Worm (Caenorhabditis elegans) whole organism, early embryonic: ENCODE results near the gene T10C6.10.
"Not testable (repeated sequence)": the region's sequence is repeated elsewhere in the genome, so short reads cannot be mapped to it uniquely, and the experiment has no call there.

Experiments
- B0310.2 ChIP-seq: sonication (generic microtip); optimal IDR thresholded peaks from 2 replicates; lab custom pipeline; 2016; ENCODE audit warnings: mild to moderate bottlenecking, missing genetic modification characterization, missing compliant biosample characterization
- F13C5.2 ChIP-seq: sonication (generic microtip); optimal IDR thresholded peaks from 2 replicates; lab custom pipeline; 2017; ENCODE audit warnings: mild to moderate bottlenecking, missing genetic modification characterization, inconsistent platforms, missing compliant biosample characterization
- aly-1 ChIP-seq: sonication (generic microtip); optimal IDR thresholded peaks from 2 replicates; lab custom pipeline; 2016; ENCODE audit warnings: missing genetic modification characterization, missing compliant biosample characterization
- ama-1 ChIP-seq: fragments of 150-350 bp; optimal IDR thresholded peaks from 2 replicates; lab custom pipeline; 2014
- ceh-13 ChIP-seq: fragments of 200-800 bp; sonication (Bioruptor generic); optimal IDR thresholded peaks from 2 replicates; lab custom pipeline; 2018; ENCODE audit warnings: mild to moderate bottlenecking, missing genetic modification characterization, missing compliant biosample characterization
- ceh-36 ChIP-seq: sonication (generic microtip); optimal IDR thresholded peaks from 2 replicates; lab custom pipeline; 2016; ENCODE audit warnings: missing genetic modification characterization, inconsistent platforms, missing compliant biosample characterization
- ets-7 ChIP-seq: sonication (generic microtip); optimal IDR thresholded peaks from 2 replicates; lab custom pipeline; 2016; ENCODE audit warnings: missing genotype, missing genetic modification characterization, missing compliant biosample characterization
- flt-1 ChIP-seq: fragments of 200-800 bp; sonication (Bioruptor generic); IDR thresholded peaks from 2 replicates; pipeline ENCODE4 v1.3.6; 2022; ENCODE audit warnings: missing genetic modification characterization, missing compliant biosample characterization
- hmbx-1 ChIP-seq: sonication (generic microtip); optimal IDR thresholded peaks from 2 replicates; lab custom pipeline; 2016; ENCODE audit warnings: mild to moderate bottlenecking, missing genetic modification characterization, missing compliant biosample characterization
- hmg-4 ChIP-seq: fragments of 200-800 bp; sonication (Bioruptor generic); optimal IDR thresholded peaks from 2 replicates; lab custom pipeline; 2018; ENCODE audit warnings: mild to moderate bottlenecking, missing genetic modification characterization, missing compliant biosample characterization
- hnd-1 ChIP-seq: sonication (generic microtip); optimal IDR thresholded peaks from 2 replicates; lab custom pipeline; 2016; ENCODE audit warnings: missing genetic modification characterization, missing compliant biosample characterization
- pes-1 ChIP-seq: fragments of 200-800 bp; sonication (Bioruptor generic); IDR thresholded peaks from 2 replicates; pipeline ENCODE4 v1.3.6; 2022; ENCODE audit warnings: missing genetic modification reagents, missing genetic modification characterization, missing compliant biosample characterization
- scrt-1 ChIP-seq: fragments of 200-800 bp; sonication (Bioruptor generic); IDR thresholded peaks from 2 replicates; pipeline ENCODE4 v1.3.6; 2022; ENCODE audit warnings: missing genetic modification characterization, missing compliant biosample characterization
- sea-1 ChIP-seq: fragments of 200-800 bp; sonication (Bioruptor generic); conservative IDR thresholded peaks from 2 replicates; pipeline ENCODE4 v1.3.6; 2022; ENCODE audit warnings: missing genetic modification characterization, missing compliant biosample characterization
- tbx-11 ChIP-seq: fragments of 200-800 bp; sonication (Bioruptor generic); IDR thresholded peaks from 2 replicates; pipeline ENCODE4 v1.3.6; 2022; ENCODE audit warnings: missing genetic modification characterization, missing compliant biosample characterization
- tbx-37 ChIP-seq: fragments of 200-800 bp; sonication (Bioruptor generic); conservative IDR thresholded peaks from 2 replicates; pipeline ENCODE4 v1.3.6; 2022; ENCODE audit warnings: missing genetic modification reagents, missing genetic modification characterization, missing compliant biosample characterization
- tra-4 ChIP-seq: sonication (generic microtip); optimal IDR thresholded peaks from 2 replicates; lab custom pipeline; 2017; ENCODE audit warnings: missing genetic modification characterization, missing compliant biosample characterization

The T10C6.10 gene

DNA sequence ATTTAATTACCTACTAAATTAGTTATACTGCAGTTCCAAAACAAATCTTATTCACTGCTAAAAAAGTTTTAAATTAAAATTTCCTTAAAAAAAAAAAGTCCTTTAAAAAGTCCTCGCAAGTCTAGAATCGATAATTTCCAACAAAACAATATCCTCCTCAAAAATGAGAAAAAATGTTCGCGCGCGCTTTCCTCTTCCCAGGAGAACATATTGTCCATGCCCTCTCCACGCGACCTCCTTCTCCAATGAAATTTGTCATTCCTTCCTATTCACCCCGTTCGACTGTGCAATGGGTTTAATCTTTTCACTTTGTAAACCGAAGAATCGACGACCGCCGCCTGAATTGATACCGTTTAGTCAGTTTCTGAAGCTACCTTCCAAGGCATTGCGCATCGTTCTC is at the start of gene T10C6.10:
Gene T10C6.10, plus strand, starts transcription at position 248 of the 400 bp plus-strand sequence.
- TF ChIP-seq ets-7 (no peak), hmg-4 (GFP tag; lab: Kevin White, UChicago) (no peak), sea-1 (GFP tag; lab: Robert Waterston, UW) (no peak), B0310.2 (tag; lab: Kevin White, UChicago) (no peak), scrt-1 (GFP tag; lab: Robert Waterston, UW) (no peak), tbx-37 (GFP tag; lab: Robert Waterston, UW) (no peak), flt-1 (GFP tag; lab: Robert Waterston, UW) (no peak), hmbx-1 (no peak), pes-1 (GFP tag; lab: Robert Waterston, UW) (no peak), hnd-1 (no peak)

DNA sequence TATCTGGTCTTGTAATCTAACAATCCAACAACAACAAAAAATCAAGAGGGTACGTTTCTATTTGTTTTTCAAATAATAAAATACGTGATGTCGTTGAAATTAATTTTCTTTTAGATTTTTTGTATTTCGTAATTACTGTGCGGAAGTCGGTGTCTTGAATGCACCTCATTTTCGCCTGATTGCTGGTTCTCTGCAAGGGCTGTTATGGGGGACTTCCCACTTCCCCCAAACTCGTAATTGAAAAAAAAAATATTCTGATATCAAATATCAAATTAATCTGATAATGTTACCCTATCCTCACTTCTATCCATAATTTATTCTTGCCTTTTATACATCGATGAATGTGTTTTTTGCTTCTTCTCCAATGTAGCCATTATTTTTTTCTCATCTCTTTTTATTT is 48.1 kb upstream of the T10C6.10 start, which contains the start of gene F36G9.15:
Gene F36G9.15, minus strand, starts transcription at position 101 of the 400 bp plus-strand sequence.
- TF ChIP-seq pes-1 (GFP tag; lab: Robert Waterston, UW) (no peak), ceh-36 (tag; lab: Kevin White, UChicago) (no peak), ets-7 (no peak), aly-1 (no peak), ceh-13 (GFP tag; lab: Kevin White, UChicago) (no peak), B0310.2 (tag; lab: Kevin White, UChicago) (no peak), tbx-11 (no peak), ama-1 (lab: Kevin White, UChicago) (no peak), flt-1 (GFP tag; lab: Robert Waterston, UW) (no peak), scrt-1 (GFP tag; lab: Robert Waterston, UW) (no peak), sea-1 (GFP tag; lab: Robert Waterston, UW) (no peak), tra-4 (tag; lab: Kevin White, UChicago) (no peak), hnd-1 (no peak), F13C5.2 (tag; lab: Kevin White, UChicago) (no peak), hmbx-1 (no peak)

ce11 chrV:15991850-15992249 is 44.4 kb upstream of the T10C6.10 start, which contains the start of gene C06C6.7:
TSS of gene C06C6.7 (plus strand) at chrV:15992150.
- not testable (repeated sequence) for TF ChIP-seq sea-1 (GFP tag; lab: Robert Waterston, UW); hmbx-1; F13C5.2 (tag; lab: Kevin White, UChicago)

DNA sequence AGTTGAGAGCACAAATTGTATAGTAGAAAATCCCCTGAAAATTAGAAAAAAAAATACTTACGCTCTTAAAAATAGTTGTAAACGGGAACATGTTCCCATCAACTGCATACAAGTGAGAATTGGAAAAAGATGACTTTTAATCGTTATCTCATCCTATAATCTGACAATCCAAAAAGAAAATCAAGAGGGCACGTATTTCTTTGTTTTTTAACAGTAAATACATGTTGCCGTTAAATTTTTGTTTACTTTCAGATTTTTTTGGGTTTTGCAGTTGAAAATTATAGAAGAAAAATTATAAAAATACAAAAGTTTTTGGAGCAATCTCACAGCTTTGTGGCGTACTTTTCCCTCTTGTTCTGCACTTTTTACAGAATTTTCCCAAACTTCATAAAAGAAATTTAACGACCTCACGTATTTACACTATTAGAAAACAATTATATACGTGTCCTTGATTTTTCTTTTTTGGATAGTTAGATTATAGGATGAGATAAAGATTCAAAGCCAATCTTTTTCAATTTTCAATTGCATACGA is 39.5 kb upstream of the T10C6.10 start, which contains the start of the genes C06C6.9 and C06C6.8:
Gene C06C6.9, minus strand, starts transcription at position 101 of the 532 bp plus-strand sequence.
Gene C06C6.8, plus strand, starts transcription at position 482 of the 532 bp plus-strand sequence.
- no peak for TF ChIP-seq ceh-13 (GFP tag; lab: Kevin White, UChicago)
- TF ChIP-seq ceh-36 (tag; lab: Kevin White, UChicago), result no peak
- no peak for TF ChIP-seq hmg-4 (GFP tag; lab: Kevin White, UChicago)
- no peak for TF ChIP-seq ama-1 (lab: Kevin White, UChicago)
- TF ChIP-seq ets-7, result no peak
- no peak for TF ChIP-seq hmbx-1
- TF ChIP-seq hnd-1, result no peak
- no peak for TF ChIP-seq aly-1
- no peak for TF ChIP-seq flt-1 (GFP tag; lab: Robert Waterston, UW)
- TF ChIP-seq pes-1 (GFP tag; lab: Robert Waterston, UW), result no peak
- no peak for TF ChIP-seq tbx-37 (GFP tag; lab: Robert Waterston, UW)
- TF ChIP-seq tbx-11, result no peak
- TF ChIP-seq sea-1 (GFP tag; lab: Robert Waterston, UW), result no peak
- TF ChIP-seq B0310.2 (tag; lab: Kevin White, UChicago), result no peak
- TF ChIP-seq tra-4 (tag; lab: Kevin White, UChicago), result no peak
- TF ChIP-seq scrt-1 (GFP tag; lab: Robert Waterston, UW), result no peak
- no peak for TF ChIP-seq F13C5.2 (tag; lab: Kevin White, UChicago)

- TF ChIP-seq ets-7 (no peak), ceh-36 (tag; lab: Kevin White, UChicago) (no peak), flt-1 (GFP tag; lab: Robert Waterston, UW) (no peak), scrt-1 (GFP tag; lab: Robert Waterston, UW) (no peak), hnd-1 (no peak), hmbx-1 (no peak), aly-1 (no peak), B0310.2 (tag; lab: Kevin White, UChicago) (no peak)
These were observed 35.8 kb upstream of the T10C6.10 start, which contains the start of gene nhr-50 for ce11 chrV:16000433-16000832. TSS of gene nhr-50 (minus strand) at chrV:16000631.

- no peak for TF ChIP-seq ama-1 (lab: Kevin White, UChicago)
- TF ChIP-seq hmbx-1, result no peak
- TF ChIP-seq flt-1 (GFP tag; lab: Robert Waterston, UW), result no peak
- no peak for TF ChIP-seq hmg-4 (GFP tag; lab: Kevin White, UChicago)
- no peak for TF ChIP-seq ceh-13 (GFP tag; lab: Kevin White, UChicago)
- TF ChIP-seq B0310.2 (tag; lab: Kevin White, UChicago), result no peak
- TF ChIP-seq aly-1, result no peak
- no peak for TF ChIP-seq tbx-37 (GFP tag; lab: Robert Waterston, UW)
- no peak for TF ChIP-seq tra-4 (tag; lab: Kevin White, UChicago)
- TF ChIP-seq hnd-1, result no peak
- TF ChIP-seq scrt-1 (GFP tag; lab: Robert Waterston, UW), result no peak
These were observed 33.9 kb upstream of the T10C6.10 start, which contains the start of gene nhr-63 for ce11 chrV:16002288-16002687. TSS of gene nhr-63 (plus strand) at chrV:16002588.

DNA sequence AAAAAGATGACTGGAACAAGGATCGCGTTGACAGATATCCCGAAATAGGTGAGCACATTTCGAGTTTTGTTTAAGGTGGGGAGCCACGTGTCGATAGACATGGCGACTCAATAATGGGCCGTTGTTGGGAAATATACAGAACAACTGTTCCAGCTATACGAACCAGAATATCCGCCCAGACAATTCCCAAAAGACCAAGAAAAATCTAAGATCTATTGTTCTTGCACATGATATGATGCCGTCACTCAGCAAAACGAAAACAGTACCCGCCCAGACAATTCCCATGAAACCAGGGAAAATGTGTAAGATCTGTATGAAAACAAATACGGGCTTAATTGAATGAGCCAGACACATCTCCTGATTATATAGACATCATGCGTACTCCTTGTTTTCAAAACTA is 28.7 kb upstream of the T10C6.10 start, which contains the start of gene str-231:
Gene str-231, minus strand, starts transcription at position 101 of the 400 bp plus-strand sequence.
- no peak for TF ChIP-seq ets-7

DNA sequence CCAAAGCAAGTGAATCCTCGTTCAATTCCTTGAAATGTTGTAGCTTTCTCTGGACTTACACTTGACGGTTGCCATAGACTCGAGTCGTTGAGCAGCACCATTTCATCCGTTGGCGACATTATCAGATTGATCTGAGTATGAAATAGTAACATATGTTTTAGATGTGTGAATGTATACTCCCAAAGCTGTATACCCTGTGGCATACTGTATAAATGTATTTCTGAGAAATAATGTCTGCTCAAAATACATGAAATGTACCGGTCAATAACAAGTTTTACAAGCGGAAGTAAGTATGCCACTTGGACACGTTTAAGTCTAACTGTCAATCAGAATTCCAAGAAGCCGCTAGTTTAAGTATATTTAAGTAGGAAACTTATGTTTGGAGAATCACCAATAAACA is 26.6 kb upstream of the T10C6.10 start, which contains the start of gene str-233:
Gene str-233, minus strand, starts transcription at position 101 of the 400 bp plus-strand sequence.
- TF ChIP-seq B0310.2 (tag; lab: Kevin White, UChicago) (no peak), ceh-13 (GFP tag; lab: Kevin White, UChicago) (no peak)
